Worm (Caenorhabditis elegans): ENCODE data around the gene dpy-3.
A peak's percentile ranks its signal among the peaks of the same experiment; 100 is the strongest.

The dpy-3 gene

DNA sequence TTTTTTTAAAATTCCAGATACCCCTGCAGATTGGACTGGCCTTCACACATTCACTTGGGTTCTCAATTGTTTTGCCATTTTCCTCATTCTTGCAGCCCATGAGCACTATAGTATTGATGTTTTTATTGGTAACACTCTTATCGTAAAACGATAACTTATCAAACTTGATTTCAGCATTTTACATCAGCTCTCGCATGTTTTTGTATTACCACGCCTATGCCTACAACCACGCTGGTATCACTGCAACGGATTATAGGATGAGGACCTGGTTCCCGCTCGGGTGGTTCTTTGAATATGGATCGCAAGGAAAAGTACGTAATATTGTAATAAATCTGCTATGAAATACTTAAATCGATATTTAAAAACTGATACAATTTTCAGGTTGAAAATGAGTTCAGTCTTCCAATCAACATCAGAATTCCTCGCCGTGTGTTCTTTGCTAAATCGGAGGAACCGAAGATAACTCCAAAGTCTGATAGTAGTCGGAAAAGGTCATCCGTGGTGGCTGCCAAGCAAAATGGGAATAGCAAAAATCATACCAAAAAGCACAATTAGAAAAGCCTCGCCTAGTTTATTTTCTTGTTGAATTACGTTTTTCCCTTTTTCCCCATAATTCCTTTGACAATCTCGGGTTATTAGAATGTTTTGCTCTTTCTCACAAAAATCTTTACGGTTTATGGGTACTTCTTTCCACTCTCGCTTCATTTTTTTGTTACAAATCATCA lies 34.7 kb downstream of the dpy-3 start:
- no peak for TF ChIP-seq nhr-11 (tag; optimal IDR thresholded peaks at IDR 0.05)
- no peak for TF ChIP-seq nhr-25 (tag; optimal IDR thresholded peaks at IDR 0.05)

DNA sequence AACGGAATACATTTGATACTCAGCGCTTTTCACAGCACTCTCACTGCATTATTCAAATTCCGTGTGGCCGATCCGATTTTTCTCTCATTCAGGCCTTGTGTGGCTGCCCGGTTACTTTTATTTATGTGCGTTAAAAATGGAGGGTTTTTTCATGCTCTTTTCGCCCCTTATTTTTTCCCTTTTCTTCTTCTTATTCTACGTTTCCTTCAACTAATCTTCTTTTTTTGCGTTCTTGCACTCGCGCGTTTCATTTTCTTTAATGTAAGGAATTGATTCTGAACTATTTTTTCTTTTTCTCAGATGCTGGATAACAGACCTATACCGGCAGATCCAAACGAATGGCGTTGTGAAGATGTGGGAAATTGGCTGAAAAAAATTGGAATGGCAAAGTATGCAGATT lies 36.8 kb downstream of the dpy-3 start, which contains the start of gene F53B1.2:
Gene F53B1.2 (plus strand): TSS at position 301 of the 400 bp plus-strand sequence.
- TF ChIP-seq lin-13 (GFP tag; optimal IDR thresholded peaks at IDR 0.05) (no peak), nhr-21 (tag; optimal IDR thresholded peaks at IDR 0.05) (no peak), unc-62 (GFP tag; optimal IDR thresholded peaks at IDR 0.05) (no peak)

DNA sequence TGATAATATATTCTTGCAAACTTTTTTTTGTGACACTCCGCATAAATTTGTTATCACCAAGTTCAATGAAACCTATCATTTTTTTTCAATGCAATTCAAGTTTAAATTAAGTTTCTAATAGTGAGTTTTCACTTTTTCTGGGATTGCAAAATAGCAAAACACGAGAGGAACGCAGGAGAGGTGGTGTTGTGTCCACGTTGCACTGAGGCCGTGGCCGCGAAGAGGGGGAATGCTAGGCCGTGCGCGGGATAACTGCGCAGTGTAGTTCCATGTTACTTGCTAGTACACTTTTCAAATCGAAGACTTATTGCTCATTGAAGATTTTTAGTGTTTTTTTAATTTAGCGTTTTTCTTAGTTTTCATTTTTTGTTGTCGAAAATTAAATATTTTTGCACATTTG lies 37.3 kb downstream of the dpy-3 start:
- peak; percentile 4 for TF ChIP-seq crh-2 (tag; optimal IDR thresholded peaks at IDR 0.05)
- TF ChIP-seq nhr-6 (tag; optimal IDR thresholded peaks at IDR 0.05) = no peak
- TF ChIP-seq fos-1 (tag; optimal IDR thresholded peaks at IDR 0.05) = peak; percentile 41
- TF ChIP-seq sma-3 (GFP tag; optimal IDR thresholded peaks at IDR 0.05) = no peak

DNA sequence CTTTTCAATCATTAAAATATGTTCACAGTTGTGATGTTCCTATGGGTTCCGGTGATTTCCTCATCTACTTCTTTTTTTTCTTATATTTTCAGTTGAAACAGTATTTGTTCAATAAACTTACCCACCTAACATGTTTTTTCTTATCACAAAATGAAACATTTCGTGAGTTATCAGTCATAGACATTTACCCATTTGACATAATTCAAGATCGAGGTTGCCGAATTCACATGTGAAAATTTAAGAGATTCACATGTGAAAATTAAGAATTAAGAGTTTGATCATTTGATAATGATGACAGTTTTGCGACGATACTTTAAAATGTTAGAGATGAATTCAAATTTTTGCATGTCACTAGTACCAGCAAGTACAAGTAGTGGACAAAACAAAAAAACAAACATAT lies 38.0 kb downstream of the dpy-3 start:
- TF ChIP-seq dmd-4 (tag; optimal IDR thresholded peaks at IDR 0.05) = no peak
- TF ChIP-seq lsy-2 (tag; optimal IDR thresholded peaks at IDR 0.05) = no peak
- no peak for TF ChIP-seq ZK546.5 (tag; optimal IDR thresholded peaks at IDR 0.05)
- TF ChIP-seq Y55F3AM.14 (GFP tag; optimal IDR thresholded peaks at IDR 0.05) = no peak
- no peak for TF ChIP-seq nhr-12 (tag; optimal IDR thresholded peaks at IDR 0.05)
- TF ChIP-seq sma-9 (GFP tag; optimal IDR thresholded peaks at IDR 0.05) = peak; percentile 62
- no peak for TF ChIP-seq sma-9 (tag; optimal IDR thresholded peaks at IDR 0.05)
- peak; percentile 9 for TF ChIP-seq gmeb-1 (tag; optimal IDR thresholded peaks at IDR 0.05)
- peak; percentile 35 for TF ChIP-seq crh-2 (tag; optimal IDR thresholded peaks at IDR 0.05)
- peak; percentile 81 for TF ChIP-seq fos-1 (tag; optimal IDR thresholded peaks at IDR 0.05)
- peak; percentile 8 for TF ChIP-seq nhr-129 (tag; optimal IDR thresholded peaks at IDR 0.05)

DNA sequence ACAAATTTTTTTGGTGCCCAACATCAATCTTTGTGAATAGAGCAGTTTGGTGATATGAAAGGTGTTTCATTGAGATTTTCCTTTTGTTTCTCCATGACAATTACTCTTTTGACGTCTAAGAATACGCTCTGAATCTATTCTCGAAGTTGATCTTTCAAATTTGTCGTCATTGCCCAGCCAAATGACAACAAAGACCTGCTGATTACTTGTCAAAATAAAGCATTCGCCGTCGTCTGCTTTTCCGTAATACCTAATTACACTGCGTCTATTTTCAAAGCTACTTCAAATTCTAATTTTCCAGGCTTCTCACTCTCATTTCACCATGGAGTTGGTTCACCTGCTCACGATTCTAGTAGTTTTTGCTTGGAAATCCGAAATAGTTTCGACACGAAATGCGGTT lies 40.1 kb downstream of the dpy-3 start, which contains the start of gene F53B1.3:
Gene F53B1.3 (plus strand): TSS at position 301 of the 400 bp plus-strand sequence.
- TF ChIP-seq dmd-4 (tag; optimal IDR thresholded peaks at IDR 0.05) (no peak), lin-13 (GFP tag; optimal IDR thresholded peaks at IDR 0.05) (no peak)

DNA sequence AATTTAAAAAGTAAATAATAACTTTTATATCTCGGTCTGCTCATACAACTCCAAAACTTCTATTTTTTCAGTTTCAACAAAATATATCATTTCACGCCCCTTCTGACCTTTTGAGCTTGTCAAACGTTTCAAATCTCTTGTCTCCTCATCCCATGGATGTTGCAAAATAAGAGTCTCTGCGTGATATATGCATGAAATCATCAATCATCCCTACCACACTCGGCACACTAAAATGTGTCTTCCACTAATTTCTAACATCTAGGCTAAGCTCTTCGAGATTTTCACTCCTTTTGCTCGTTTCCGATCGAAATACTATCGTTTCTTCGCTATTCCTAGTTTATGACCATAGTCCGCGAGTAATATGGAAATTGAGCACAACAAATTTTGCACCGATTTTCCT lies 46.4 kb downstream of the dpy-3 start:
- TF ChIP-seq crh-2 (tag; optimal IDR thresholded peaks at IDR 0.05) (no peak), mab-5 (tag; optimal IDR thresholded peaks at IDR 0.05) (peak; percentile 57), nhr-237 (tag; optimal IDR thresholded peaks at IDR 0.05) (no peak), blmp-1 (tag; optimal IDR thresholded peaks at IDR 0.05; ENCODE audit: insufficient read depth) (no peak), R02D3.7 (tag; optimal IDR thresholded peaks at IDR 0.05) (no peak), elt-3 (tag; optimal IDR thresholded peaks at IDR 0.05) (no peak), unc-55 (GFP tag; optimal IDR thresholded peaks at IDR 0.05) (peak; percentile 13)

DNA sequence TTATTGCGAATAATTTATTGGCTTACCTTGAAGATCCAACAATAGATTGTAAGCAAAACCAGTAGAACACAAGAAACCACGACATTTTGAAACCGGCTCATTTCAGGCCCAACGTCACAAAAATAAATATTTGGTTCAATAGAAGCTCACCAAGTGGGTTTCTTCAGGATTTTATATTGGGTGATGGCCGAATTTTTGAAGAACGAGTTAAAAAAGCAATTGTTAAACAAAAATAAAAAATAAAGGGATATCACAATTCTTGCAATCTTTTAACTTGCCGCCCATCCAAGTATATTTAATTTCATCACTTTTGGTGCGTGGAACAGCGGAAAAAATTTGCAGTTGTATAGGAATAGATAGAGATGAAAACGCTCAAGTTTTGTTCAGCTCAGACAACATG lies 48.6 kb downstream of the dpy-3 start, which contains the start of gene T21D9.2:
Gene T21D9.2 (minus strand): TSS at position 101 of the 400 bp plus-strand sequence.
- TF ChIP-seq zag-1 (tag; optimal IDR thresholded peaks at IDR 0.05) (no peak), sma-3 (GFP tag; optimal IDR thresholded peaks at IDR 0.05) (no peak), ztf-4 (tag; optimal IDR thresholded peaks at IDR 0.05) (no peak), ztf-11 (tag; optimal IDR thresholded peaks at IDR 0.05) (no peak), snpc-4 (tag; optimal IDR thresholded peaks at IDR 0.05) (no peak), nhr-6 (tag; optimal IDR thresholded peaks at IDR 0.05) (no peak), unc-55 (GFP tag; optimal IDR thresholded peaks at IDR 0.05) (no peak), lsy-2 (tag; optimal IDR thresholded peaks at IDR 0.05) (no peak), unc-62 (GFP tag; optimal IDR thresholded peaks at IDR 0.05) (no peak), nhr-237 (tag; optimal IDR thresholded peaks at IDR 0.05) (no peak), lin-11 (tag; optimal IDR thresholded peaks at IDR 0.05) (no peak), lin-13 (GFP tag; optimal IDR thresholded peaks at IDR 0.05) (no peak), ama-1 (optimal IDR thresholded peaks at IDR 0.05) (no peak), Y55F3AM.14 (GFP tag; optimal IDR thresholded peaks at IDR 0.05) (no peak), unc-39 (tag; optimal IDR thresholded peaks at IDR 0.05) (no peak), sma-9 (GFP tag; optimal IDR thresholded peaks at IDR 0.05) (no peak), sma-9 (tag; optimal IDR thresholded peaks at IDR 0.05) (no peak), alr-1 (tag; optimal IDR thresholded peaks at IDR 0.05) (no peak), nhr-23 (tag; optimal IDR thresholded peaks at IDR 0.05) (no peak)

All from whole organism, L2 larva.